Fruit fly (Drosophila melanogaster): Measurements from ENCODE around the gene CG42713.

- TF ChIP-seq psq (GFP tag; optimal IDR thresholded peaks at IDR 0.05) (peak; percentile 47), fru (GFP tag; optimal IDR thresholded peaks at IDR 0.05) (peak; percentile 37), ey (GFP tag; optimal IDR thresholded peaks at IDR 0.05) (peak; percentile 35), dsf (GFP tag; optimal IDR thresholded peaks at IDR 0.05; ENCODE audit: borderline replicate concordance) (no peak), Hr83 (GFP tag; optimal IDR thresholded peaks at IDR 0.05; ENCODE audit: poor library complexity, severe bottlenecking) (no peak)
Observed at dm6 chr2L:8906279-8906678, 15.0 kb downstream of the CG42713 start.
